Fruit fly (Drosophila melanogaster) whole organism, embryonic: ENCODE results near the gene cv-c.

Source experiments
- CG13624 ChIP-seq: fragments of 200-800 bp; sonication (Bioruptor generic); optimal IDR thresholded peaks from 2 replicates; lab custom pipeline; 2016; ENCODE audit warnings: missing biosample characterization, missing genetic modification characterization
- CG17186 ChIP-seq: fragments of 200-800 bp; sonication (Bioruptor generic); optimal IDR thresholded peaks from 3 replicates; lab custom pipeline; 2017; ENCODE audit warnings: missing biosample characterization, missing genetic modification reagents, missing genetic modification characterization
- CG3163 ChIP-seq: fragments of 200-800 bp; sonication (Bioruptor generic); optimal IDR thresholded peaks from 3 replicates; lab custom pipeline; 2016; ENCODE audit warnings: missing biosample characterization, missing genetic modification characterization
- CG6765 ChIP-seq: fragments of 200-800 bp; sonication (Bioruptor generic); optimal IDR thresholded peaks from 3 replicates; lab custom pipeline; 2017; ENCODE audit warnings: missing biosample characterization, mild to moderate bottlenecking, missing genetic modification characterization
- Chrac-16 ChIP-seq: fragments of 200-800 bp; sonication (Bioruptor generic); optimal IDR thresholded peaks from 3 replicates; lab custom pipeline; 2016; ENCODE audit warnings: missing biosample characterization, missing genetic modification characterization
- Lpt ChIP-seq: fragments of >200 bp; optimal IDR thresholded peaks from 2 replicates; lab custom pipeline; 2018; ENCODE audit warnings: missing biosample characterization, missing genetic modification characterization
- Ravus ChIP-seq: fragments of 200-800 bp; sonication (Bioruptor generic); IDR thresholded peaks from 2 replicates; pipeline ENCODE4 v1.3.6; 2022; ENCODE audit warnings: missing biosample characterization, missing genetic modification characterization
- amos ChIP-seq: fragments of 200-800 bp; sonication (Bioruptor generic); IDR thresholded peaks from 2 replicates; pipeline ENCODE4 v1.3.6; 2022; ENCODE audit warnings: missing biosample characterization, missing genetic modification characterization; ENCODE audit not compliant: partially characterized antibody
- bsh ChIP-seq, 2 experiments: fragments of 200-800 bp; sonication (Bioruptor generic); optimal IDR thresholded peaks; 2 replicates each; lab custom pipeline; 2017 to 2018; ENCODE audit warnings: mild to moderate bottlenecking in 2 of 2, missing biosample characterization in 2 of 2, missing genetic modification characterization in 2 of 2, moderate library complexity in 1 of 2
- dan ChIP-seq: fragments of 200-800 bp; sonication (Bioruptor generic); IDR thresholded peaks from 2 replicates; pipeline ENCODE4 v1.3.6; 2022; ENCODE audit warnings: missing biosample characterization, missing genetic modification characterization
- mam ChIP-seq: fragments of 200-800 bp; sonication (Bioruptor generic); optimal IDR thresholded peaks from 3 replicates; lab custom pipeline; 2016; ENCODE audit warnings: missing biosample characterization, missing genetic modification characterization
- tgo ChIP-seq: fragments of 200-800 bp; sonication (Bioruptor generic); IDR thresholded peaks from 3 replicates; pipeline ENCODE4 v1.3.6; 2022; ENCODE audit warnings: missing biosample characterization, missing genetic modification characterization

DNA sequence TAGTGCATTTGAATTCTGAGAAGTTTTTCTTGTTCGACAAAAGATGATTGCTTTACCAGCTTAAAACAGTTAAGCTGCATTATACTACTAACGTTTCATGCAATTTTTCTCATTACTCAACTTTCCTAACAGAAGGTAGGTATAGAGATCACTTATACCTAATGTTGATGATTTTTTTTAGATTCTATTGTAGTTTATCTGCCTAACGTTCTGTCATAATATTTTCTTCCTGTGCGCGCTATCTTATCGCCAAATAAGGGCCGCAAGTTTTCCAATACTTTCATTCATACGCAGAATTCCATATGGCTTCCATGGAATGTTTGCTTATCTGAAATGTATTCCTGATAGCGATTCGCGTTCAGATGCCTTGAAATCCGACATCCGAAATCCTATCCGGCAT, 17.1 kb downstream of the cv-c start:
- TF ChIP-seq CG3163 (GFP tag; lab: Kevin White, UChicago) (no peak), bsh (GFP tag; optimal IDR thresholded peaks at IDR 0.05; lab: Kevin White, UChicago) (no peak), mam (no peak), CG17186 (no peak), dan (no peak), CG13624 (GFP tag; lab: Kevin White, UChicago) (no peak), Ravus (no peak), amos (GFP tag; lab: Robert Waterston, UW) (no peak), Lpt (no peak), CG6765 (GFP tag; lab: Kevin White, UChicago) (no peak), Chrac-16 (no peak), tgo (GFP tag; lab: Robert Waterston, UW) (no peak)
